Worm (Caenorhabditis elegans) whole organism, L4 larva: Measurements from ENCODE around the gene srw-39.

ENCODE experiments used
- Y105C5A.15 ChIP-seq: fragments of 200-800 bp; sonication (Bioruptor generic); IDR thresholded peaks from 2 replicates; pipeline ENCODE4 v1.3.6; 2022; ENCODE audit warnings: missing genetic modification characterization, missing compliant biosample characterization
- aha-1 ChIP-seq: fragments of 150-350 bp; peaks from one replicate; lab custom pipeline; 2014; ENCODE audit warnings: missing biosample characterization, missing genetic modification characterization
- ama-1 ChIP-seq: fragments of 150-350 bp; optimal IDR thresholded peaks from 2 replicates; lab custom pipeline; 2014; ENCODE audit warnings: inconsistent platforms, mixed read lengths
- daf-19 ChIP-seq: fragments of 200-800 bp; sonication (Bioruptor generic); conservative IDR thresholded peaks from 2 replicates; pipeline ENCODE4 v1.3.6; 2022; ENCODE audit warnings: missing genetic modification characterization, missing compliant biosample characterization
- dpl-1 ChIP-seq: fragments of 150-350 bp; optimal IDR thresholded peaks from 2 replicates; lab custom pipeline; 2014; ENCODE audit warnings: missing biosample characterization, missing genetic modification reagents, missing genetic modification characterization
- fos-1 ChIP-seq: fragments of 150-350 bp; optimal IDR thresholded peaks from 2 replicates; lab custom pipeline; 2014; ENCODE audit warnings: missing biosample characterization, missing genetic modification characterization
- hlh-30 ChIP-seq: sonication (generic microtip); optimal IDR thresholded peaks from 2 replicates; lab custom pipeline; 2017; ENCODE audit warnings: antibody characterized with exemption, mild to moderate bottlenecking, missing genetic modification characterization, missing compliant biosample characterization; ENCODE audit not compliant: insufficient read depth
- lim-7 ChIP-seq: fragments of 200-800 bp; sonication (Bioruptor generic); IDR thresholded peaks from 2 replicates; pipeline ENCODE4 v1.3.6; 2022; ENCODE audit warnings: missing genetic modification characterization, missing compliant biosample characterization
- nhr-28 ChIP-seq: fragments of 150-350 bp; optimal IDR thresholded peaks from 2 replicates; lab custom pipeline; 2014; ENCODE audit warnings: missing biosample characterization, missing genetic modification characterization
- nhr-76 ChIP-seq: fragments of 150-350 bp; optimal IDR thresholded peaks from 2 replicates; lab custom pipeline; 2014; ENCODE audit warnings: missing biosample characterization, missing genetic modification characterization
- snpc-1.2 ChIP-seq: fragments of 200-800 bp; sonication (Bioruptor generic); IDR thresholded peaks from 2 replicates; pipeline ENCODE4 v1.3.6; 2022; ENCODE audit warnings: missing genetic modification reagents, missing genetic modification characterization, missing compliant biosample characterization
- zag-1 ChIP-seq: fragments of 150-350 bp; optimal IDR thresholded peaks from 2 replicates; lab custom pipeline; 2014; ENCODE audit warnings: missing biosample characterization, missing genetic modification characterization

ce11 chrV:20133163-20133562 lies 38.7 kb downstream of the srw-39 start, which contains the start of gene ssu-1:
- TF ChIP-seq ama-1 (lab: Kevin White, UChicago) (no peak), aha-1 (no peak), fos-1 (tag; lab: Kevin White, UChicago) (no peak), zag-1 (no peak), nhr-28 (no peak), daf-19 (no peak), Y105C5A.15 (no peak), dpl-1 (GFP tag; lab: Kevin White, UChicago) (no peak), hlh-30 (tag; lab: Kevin White, UChicago) (no peak), snpc-1.2 (GFP tag; lab: Robert Waterston, UW) (no peak), nhr-76 (tag; lab: Kevin White, UChicago) (no peak), lim-7 (no peak)
